Fruit fly (Drosophila melanogaster): Measurements from ENCODE around the gene CG6006.

Gene CG6006

dm6 chr3R:16117359-16117758 is 37.4 kb upstream of the CG6006 start (continued):
- TF ChIP-seq pdm3 (GFP tag; optimal IDR thresholded peaks at IDR 0.05) (peak; percentile 24), Blimp-1 (GFP tag; optimal IDR thresholded peaks at IDR 0.05) (no peak), CG8119 (GFP tag; IDR thresholded peaks at IDR 0.05) (no peak), CG11294 (GFP tag; IDR thresholded peaks at IDR 0.05) (no peak), Hr4 (GFP tag; optimal IDR thresholded peaks at IDR 0.05) (no peak), CG6276 (GFP tag; optimal IDR thresholded peaks at IDR 0.05) (no peak), CG11902 (GFP tag; optimal IDR thresholded peaks at IDR 0.05) (peak; percentile 2), CG3032 (tag; optimal IDR thresholded peaks at IDR 0.05) (peak; percentile 25), Eip75B (GFP tag; optimal IDR thresholded peaks at IDR 0.05) (no peak), dsx (GFP tag; optimal IDR thresholded peaks at IDR 0.05; ENCODE audit: poor library complexity, severe bottlenecking) (no peak), Sox14 (GFP tag; optimal IDR thresholded peaks at IDR 0.05) (no peak), CG6792 (GFP tag; optimal IDR thresholded peaks at IDR 0.05) (peak; percentile 13), cyc (GFP tag; optimal IDR thresholded peaks at IDR 0.05) (peak; percentile 25), Sox15 (GFP tag; optimal IDR thresholded peaks at IDR 0.05) (no peak), OdsH (GFP tag; optimal IDR thresholded peaks at IDR 0.05) (no peak), CG6854 (GFP tag; optimal IDR thresholded peaks at IDR 0.05) (no peak), Smox (GFP tag; optimal IDR thresholded peaks at IDR 0.05) (peak; percentile 5), dac (GFP tag; optimal IDR thresholded peaks at IDR 0.05) (no peak), CG10631 (GFP tag; optimal IDR thresholded peaks at IDR 0.05) (no peak), fd59A (GFP tag; optimal IDR thresholded peaks at IDR 0.05) (no peak), CG34406 (GFP tag; optimal IDR thresholded peaks at IDR 0.05) (no peak), Gug (GFP tag; IDR thresholded peaks at IDR 0.05) (no peak), CG10669 (GFP tag; optimal IDR thresholded peaks at IDR 0.05) (peak; percentile 23), CG1621 (tag; optimal IDR thresholded peaks at IDR 0.05) (no peak), salr (GFP tag; optimal IDR thresholded peaks at IDR 0.05) (no peak), fkh (GFP tag; optimal IDR thresholded peaks at IDR 0.05) (no peak), ss (GFP tag; optimal IDR thresholded peaks at IDR 0.05) (peak in 1 of 2 experiments; percentile 18), CG8319 (GFP tag; optimal IDR thresholded peaks at IDR 0.05) (no peak)

DNA sequence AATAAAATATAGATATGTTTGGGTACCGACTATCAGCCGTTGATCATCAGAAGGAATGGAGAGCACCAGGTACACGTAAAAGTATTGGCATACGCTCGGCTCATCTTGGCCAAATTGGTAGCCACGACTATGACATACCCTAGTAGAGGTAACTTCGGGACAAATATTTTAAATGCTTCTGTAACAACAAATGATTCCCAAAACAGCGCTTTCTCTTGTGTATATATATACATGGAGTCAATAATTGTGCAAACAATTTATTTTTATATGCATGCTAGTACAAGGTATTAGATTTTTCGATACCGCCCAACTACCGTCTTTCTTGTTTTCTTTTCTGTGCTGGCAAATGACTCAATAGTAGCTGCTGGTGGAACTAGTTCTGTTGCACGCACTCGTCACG is 35.3 kb upstream of the CG6006 start:
- TF ChIP-seq Lpt (GFP tag; optimal IDR thresholded peaks at IDR 0.05) (peak; percentile 73), CG4318 (GFP tag; optimal IDR thresholded peaks at IDR 0.05) (peak; percentile 65), salr (GFP tag; optimal IDR thresholded peaks at IDR 0.05) (peak in 1 of 2 experiments; percentile 75), CG10631 (GFP tag; optimal IDR thresholded peaks at IDR 0.05) (peak; percentile 77), CG32006 (GFP tag; optimal IDR thresholded peaks at IDR 0.05) (peak; percentile 89), CG9139 (GFP tag; optimal IDR thresholded peaks at IDR 0.05) (no peak), Ets96B (tag; optimal IDR thresholded peaks at IDR 0.05) (peak; percentile 42), achi (GFP tag; optimal IDR thresholded peaks at IDR 0.05) (peak; percentile 79), Sox15 (GFP tag; optimal IDR thresholded peaks at IDR 0.05) (no peak), svp (GFP tag) (no peak), Smox (GFP tag; optimal IDR thresholded peaks at IDR 0.05) (no peak), acj6 (GFP tag; optimal IDR thresholded peaks at IDR 0.05) (peak; percentile 64), Eip78C (GFP tag) (peak; percentile 88), CG15336 (GFP tag; IDR thresholded peaks at IDR 0.05) (peak; percentile 92), CG6163 (GFP tag; IDR thresholded peaks at IDR 0.05) (peak; percentile 78), Hr38 (GFP tag; optimal IDR thresholded peaks at IDR 0.05) (no peak), Gug (GFP tag; IDR thresholded peaks at IDR 0.05) (peak; percentile 80), Ets21C (GFP tag; optimal IDR thresholded peaks at IDR 0.05) (no peak), dsx (GFP tag; optimal IDR thresholded peaks at IDR 0.05; ENCODE audit: poor library complexity, severe bottlenecking) (no peak), CG6854 (GFP tag; optimal IDR thresholded peaks at IDR 0.05) (no peak), CG8632 (GFP tag; optimal IDR thresholded peaks at IDR 0.05) (peak; percentile 47), eg (GFP tag; IDR thresholded peaks at IDR 0.05) (peak; percentile 90), CG8119 (GFP tag; IDR thresholded peaks at IDR 0.05) (peak; percentile 89), CG8319 (GFP tag; optimal IDR thresholded peaks at IDR 0.05) (no peak), CG6808 (GFP tag; optimal IDR thresholded peaks at IDR 0.05) (no peak), CG31627 (GFP tag; optimal IDR thresholded peaks at IDR 0.05) (peak; percentile 2), Eip93F (GFP tag; optimal IDR thresholded peaks at IDR 0.05) (no peak), CG34406 (GFP tag; optimal IDR thresholded peaks at IDR 0.05) (peak; percentile 14), dac (GFP tag; optimal IDR thresholded peaks at IDR 0.05) (peak; percentile 40), OdsH (GFP tag; optimal IDR thresholded peaks at IDR 0.05) (peak; percentile 74), Hr39 (GFP tag; optimal IDR thresholded peaks at IDR 0.05) (no peak), ss (GFP tag; optimal IDR thresholded peaks at IDR 0.05) (peak in 1 of 2 experiments; percentile 32), CG11762 (GFP tag; optimal IDR thresholded peaks at IDR 0.05; ENCODE audit: insufficient read depth) (peak; percentile 50), Eip75B (GFP tag; optimal IDR thresholded peaks at IDR 0.05) (peak; percentile 70), vri (GFP tag; optimal IDR thresholded peaks at IDR 0.05) (no peak)
